Worm (Caenorhabditis elegans) whole organism, late embryonic: ENCODE results near the gene str-4.

Experiments used
- C08G9.2 ChIP-seq: sonication (generic microtip); optimal IDR thresholded peaks from 2 replicates; lab custom pipeline; 2016; ENCODE audit warnings: mild to moderate bottlenecking, missing genetic modification characterization, moderate library complexity, missing compliant biosample characterization
- C38D4.7 ChIP-seq: fragments of 200-800 bp; sonication (Bioruptor generic); optimal IDR thresholded peaks from 2 replicates; lab custom pipeline; 2018; ENCODE audit warnings: mild to moderate bottlenecking, missing genetic modification characterization, moderate library complexity, missing compliant biosample characterization
- F13H6.1 ChIP-seq: sonication (generic microtip); optimal IDR thresholded peaks from 2 replicates; lab custom pipeline; 2016; ENCODE audit warnings: missing genetic modification characterization, missing compliant biosample characterization
- K02D7.2 ChIP-seq: sonication (generic microtip); optimal IDR thresholded peaks from 2 replicates; lab custom pipeline; 2017; ENCODE audit warnings: mild to moderate bottlenecking, missing genetic modification characterization, missing compliant biosample characterization
- T23F11.4 ChIP-seq: fragments of 200-800 bp; sonication (Bioruptor generic); optimal IDR thresholded peaks from 2 replicates; lab custom pipeline; 2018; ENCODE audit warnings: mild to moderate bottlenecking, missing genetic modification characterization, missing compliant biosample characterization
- ahr-1 ChIP-seq: sonication (generic microtip); optimal IDR thresholded peaks from 2 replicates; lab custom pipeline; 2016; ENCODE audit warnings: missing genetic modification characterization, missing compliant biosample characterization
- ceh-18 ChIP-seq: sonication (generic microtip); optimal IDR thresholded peaks from 2 replicates; lab custom pipeline; 2016; ENCODE audit warnings: missing genetic modification characterization, missing compliant biosample characterization
- ceh-30 ChIP-seq: fragments of 150-350 bp; optimal IDR thresholded peaks from 2 replicates; lab custom pipeline; 2014; ENCODE audit warnings: missing biosample characterization, missing genetic modification characterization
- che-1 ChIP-seq: sonication (generic microtip); optimal IDR thresholded peaks from 2 replicates; lab custom pipeline; 2016; ENCODE audit warnings: mild to moderate bottlenecking, missing genetic modification characterization, missing compliant biosample characterization
- ets-4 ChIP-seq: sonication (generic microtip); optimal IDR thresholded peaks from 2 replicates; lab custom pipeline; 2016; ENCODE audit warnings: missing genetic modification characterization, missing compliant biosample characterization
- eyg-1 ChIP-seq: sonication (generic microtip); optimal IDR thresholded peaks from 2 replicates; lab custom pipeline; 2016; ENCODE audit warnings: missing genotype, missing genetic modification characterization, missing compliant biosample characterization
- fkh-10 ChIP-seq: fragments of 150-350 bp; optimal IDR thresholded peaks from 2 replicates; lab custom pipeline; 2014; ENCODE audit warnings: missing biosample characterization, missing genetic modification reagents, missing genetic modification characterization
- gmeb-2 ChIP-seq: sonication (generic microtip); optimal IDR thresholded peaks from 2 replicates; lab custom pipeline; 2016; ENCODE audit warnings: missing genetic modification characterization, inconsistent platforms, missing compliant biosample characterization
- hlh-13 ChIP-seq: fragments of 200-800 bp; sonication (Bioruptor generic); optimal IDR thresholded peaks from 2 replicates; lab custom pipeline; 2018; ENCODE audit warnings: mild to moderate bottlenecking, missing genetic modification characterization, missing compliant biosample characterization
- hlh-15 ChIP-seq: sonication (generic microtip); optimal IDR thresholded peaks from 2 replicates; lab custom pipeline; 2016; ENCODE audit warnings: missing genetic modification characterization, missing compliant biosample characterization
- hlh-30 ChIP-seq: sonication (generic microtip); optimal IDR thresholded peaks from 2 replicates; lab custom pipeline; 2017; ENCODE audit warnings: antibody characterized with exemption, missing genetic modification characterization, missing compliant biosample characterization; ENCODE audit not compliant: insufficient read depth
- madf-2 ChIP-seq: sonication (generic microtip); optimal IDR thresholded peaks from 2 replicates; lab custom pipeline; 2017; ENCODE audit warnings: missing genetic modification characterization, missing compliant biosample characterization
- nhr-11 ChIP-seq: fragments of 150-350 bp; optimal IDR thresholded peaks from 2 replicates; lab custom pipeline; 2014; ENCODE audit warnings: missing biosample characterization, missing genetic modification characterization
- nhr-232 ChIP-seq: sonication (generic microtip); optimal IDR thresholded peaks from 2 replicates; lab custom pipeline; 2016; ENCODE audit warnings: missing genetic modification characterization, missing compliant biosample characterization
- npax-4 ChIP-seq: sonication (generic microtip); optimal IDR thresholded peaks from 2 replicates; lab custom pipeline; 2016; ENCODE audit warnings: missing genetic modification characterization, missing compliant biosample characterization
- odd-2 ChIP-seq: sonication (generic microtip); optimal IDR thresholded peaks from 2 replicates; lab custom pipeline; 2017; ENCODE audit warnings: antibody characterized with exemption, mild to moderate bottlenecking, missing genetic modification characterization, missing compliant biosample characterization
- pag-3 ChIP-seq: sonication (generic microtip); optimal IDR thresholded peaks from 2 replicates; lab custom pipeline; 2016; ENCODE audit warnings: missing compliant biosample characterization, missing genetic modification characterization, borderline replicate concordance
- pax-1 ChIP-seq: fragments of 150-350 bp; optimal IDR thresholded peaks from 2 replicates; lab custom pipeline; 2014; ENCODE audit warnings: missing biosample characterization, missing genetic modification characterization
- pqm-1 ChIP-seq: sonication (generic microtip); optimal IDR thresholded peaks from 2 replicates; lab custom pipeline; 2016; ENCODE audit warnings: missing genetic modification characterization, missing compliant biosample characterization
- pros-1 ChIP-seq: fragments of 150-350 bp; optimal IDR thresholded peaks from 2 replicates; lab custom pipeline; 2014; ENCODE audit warnings: missing biosample characterization, missing genetic modification reagents, missing genetic modification characterization
- ref-2 ChIP-seq: sonication (generic microtip); optimal IDR thresholded peaks from 2 replicates; lab custom pipeline; 2016; ENCODE audit warnings: missing genetic modification characterization, missing compliant biosample characterization
- rnt-1 ChIP-seq: sonication (generic microtip); optimal IDR thresholded peaks from 2 replicates; lab custom pipeline; 2016; ENCODE audit warnings: missing genetic modification characterization, missing compliant biosample characterization
- sdc-2 ChIP-seq: sonication (generic microtip); optimal IDR thresholded peaks from 2 replicates; lab custom pipeline; 2016; ENCODE audit warnings: missing genotype, missing genetic modification characterization, missing compliant biosample characterization
- sox-4 ChIP-seq: sonication (generic microtip); optimal IDR thresholded peaks from 2 replicates; lab custom pipeline; 2017; ENCODE audit warnings: mild to moderate bottlenecking, missing genetic modification characterization, inconsistent platforms, missing compliant biosample characterization
- tbx-2 ChIP-seq: sonication (generic microtip); optimal IDR thresholded peaks from 2 replicates; lab custom pipeline; 2016; ENCODE audit warnings: missing genetic modification characterization, missing compliant biosample characterization
- tbx-7 ChIP-seq: sonication (generic microtip); optimal IDR thresholded peaks from 2 replicates; lab custom pipeline; 2016; ENCODE audit warnings: missing genotype, missing genetic modification characterization, missing compliant biosample characterization
- unc-42 ChIP-seq: sonication (generic microtip); optimal IDR thresholded peaks from 2 replicates; lab custom pipeline; 2016; ENCODE audit warnings: missing genotype, missing genetic modification characterization, missing compliant biosample characterization
- zip-5 ChIP-seq: sonication (generic microtip); optimal IDR thresholded peaks from 2 replicates; lab custom pipeline; 2016; ENCODE audit warnings: missing genetic modification characterization, missing compliant biosample characterization
- ztf-16 ChIP-seq: sonication (generic microtip); optimal IDR thresholded peaks from 2 replicates; lab custom pipeline; 2017; ENCODE audit warnings: missing genetic modification characterization, missing compliant biosample characterization

str-4 gene

ce11 chrV:13335883-13336419, 3.6 kb downstream of the str-4 start, which contains the start of gene C50B6.9:
Gene C50B6.9 (plus strand): TSS chrV:13336369.
- TF ChIP-seq hlh-30 (tag; lab: Kevin White, UChicago): peak; percentile 1
- TF ChIP-seq che-1 (tag; lab: Kevin White, UChicago): no peak

DNA sequence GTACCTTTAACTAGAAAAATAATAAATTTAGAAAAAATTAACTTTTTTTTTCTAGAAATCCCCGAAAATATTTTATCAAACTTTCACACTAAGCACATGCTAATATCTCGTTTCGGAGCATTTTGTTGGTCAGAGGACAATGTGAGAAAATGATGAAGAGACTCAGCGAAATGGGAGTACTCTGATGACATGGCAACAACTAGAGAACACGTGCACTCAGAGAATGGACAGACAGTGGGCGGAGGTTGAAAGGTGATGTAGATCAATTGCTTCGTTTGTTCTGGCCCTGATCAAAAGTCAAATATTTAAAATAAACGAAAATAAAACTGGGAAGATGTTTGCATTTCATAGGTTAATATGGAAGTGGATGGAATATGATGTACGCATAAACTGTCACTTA, 5.1 kb downstream of the str-4 start:
- TF ChIP-seq sox-4 (tag; lab: Kevin White, UChicago): no peak
- TF ChIP-seq fkh-10 (GFP tag; lab: Kevin White, UChicago): no peak
- no peak for TF ChIP-seq C08G9.2 (tag; lab: Kevin White, UChicago)
- no peak for TF ChIP-seq eyg-1 (tag; lab: Kevin White, UChicago)
- TF ChIP-seq pqm-1 (tag; lab: Kevin White, UChicago): no peak
- TF ChIP-seq hlh-15: no peak
- no peak for TF ChIP-seq ref-2 (tag; lab: Kevin White, UChicago)
- no peak for TF ChIP-seq T23F11.4 (GFP tag; lab: Kevin White, UChicago)
- TF ChIP-seq sdc-2 (tag; lab: Kevin White, UChicago): no peak
- no peak for TF ChIP-seq tbx-7
- no peak for TF ChIP-seq hlh-30 (tag; lab: Kevin White, UChicago)
- no peak for TF ChIP-seq nhr-11 (tag; lab: Kevin White, UChicago)
- no peak for TF ChIP-seq npax-4 (tag; lab: Kevin White, UChicago)
- TF ChIP-seq pag-3 (tag; lab: Kevin White, UChicago): no peak
- TF ChIP-seq pax-1: no peak
- TF ChIP-seq pros-1 (tag; lab: Kevin White, UChicago): no peak

DNA sequence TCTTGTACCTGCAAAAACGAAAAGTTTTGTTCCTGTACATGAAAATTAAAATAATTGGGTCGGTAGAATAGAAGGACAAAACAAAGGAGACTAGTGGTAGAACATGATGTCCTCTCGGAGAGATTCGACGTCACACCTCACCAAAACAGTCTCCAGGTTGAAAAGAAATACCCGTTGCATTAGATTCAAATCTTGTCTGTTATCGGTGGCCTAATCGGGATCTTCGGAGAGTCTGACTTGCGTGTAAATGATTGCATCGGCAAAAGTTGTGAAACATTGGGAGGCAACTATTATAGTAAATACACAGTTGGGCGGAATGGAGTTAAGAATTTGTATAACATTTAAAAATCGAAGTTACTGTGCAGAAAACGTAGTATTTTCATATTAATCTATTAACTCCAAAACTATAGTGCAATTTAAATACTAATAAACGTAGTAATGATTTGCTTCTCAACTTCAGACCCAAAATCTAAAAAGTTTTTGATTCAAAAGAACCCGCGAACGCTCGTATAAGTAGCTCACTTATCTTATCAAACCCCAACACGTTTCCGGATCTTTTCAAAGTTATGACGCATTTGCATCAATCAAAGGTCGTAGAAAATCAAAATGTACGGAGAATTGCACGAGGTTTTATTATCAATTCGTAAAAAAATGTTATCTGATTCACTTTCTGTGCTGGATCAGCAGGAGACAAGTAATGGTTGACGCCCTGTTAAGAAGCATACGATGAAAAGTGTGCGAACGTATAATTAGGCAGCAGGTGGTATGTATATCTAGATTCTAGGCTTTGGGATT, 6.0 kb downstream of the str-4 start, which contains the start of gene nhr-168:
Gene nhr-168, minus strand, starts transcription at position 486 of the 795 bp plus-strand sequence.
- TF ChIP-seq hlh-13 (GFP tag; lab: Kevin White, UChicago): no peak
- no peak for TF ChIP-seq fkh-10 (GFP tag; lab: Kevin White, UChicago)
- no peak for TF ChIP-seq nhr-232 (tag; lab: Kevin White, UChicago)
- TF ChIP-seq rnt-1 (tag; lab: Kevin White, UChicago): no peak
- no peak for TF ChIP-seq C38D4.7
- no peak for TF ChIP-seq ref-2 (tag; lab: Kevin White, UChicago)
- no peak for TF ChIP-seq tbx-2 (tag; lab: Kevin White, UChicago)
- no peak for TF ChIP-seq ahr-1
- TF ChIP-seq ets-4 (tag; lab: Kevin White, UChicago): no peak
- TF ChIP-seq unc-42 (tag; lab: Kevin White, UChicago): no peak
- TF ChIP-seq F13H6.1 (tag; lab: Kevin White, UChicago): no peak
- TF ChIP-seq ztf-16 (tag; lab: Kevin White, UChicago): no peak

- TF ChIP-seq ahr-1 (no peak), pros-1 (tag; lab: Kevin White, UChicago) (no peak), gmeb-2 (tag; lab: Kevin White, UChicago) (no peak), pqm-1 (tag; lab: Kevin White, UChicago) (no peak), K02D7.2 (tag; lab: Kevin White, UChicago) (no peak), madf-2 (tag; lab: Kevin White, UChicago) (no peak), T23F11.4 (GFP tag; lab: Kevin White, UChicago) (no peak), ceh-18 (no peak), C08G9.2 (tag; lab: Kevin White, UChicago) (no peak), ceh-30 (tag; lab: Kevin White, UChicago) (no peak), zip-5 (tag; lab: Kevin White, UChicago) (no peak), odd-2 (no peak), sox-4 (tag; lab: Kevin White, UChicago) (no peak)
Observed at ce11 chrV:13330919-13331318, 8.6 kb downstream of the str-4 start, which contains the start of gene nhr-129. Gene nhr-129 (minus strand): TSS chrV:13331019.
